Fruit fly (Drosophila melanogaster) whole organism, wandering third instar larva: ENCODE data around the gene sbr.

Experiments
- CG32264 ChIP-seq: fragments of 200-800 bp; sonication (Bioruptor generic); optimal IDR thresholded peaks from 2 replicates; lab custom pipeline; 2016; ENCODE audit warnings: missing biosample characterization, missing genetic modification characterization
- Hr78 ChIP-seq: fragments of >200 bp; optimal IDR thresholded peaks from 2 replicates; lab custom pipeline; 2017; ENCODE audit warnings: missing biosample characterization, missing genetic modification characterization
- OdsH ChIP-seq: fragments of 200-800 bp; sonication (Bioruptor generic); optimal IDR thresholded peaks from 2 replicates; lab custom pipeline; 2016; ENCODE audit warnings: missing biosample characterization, mild to moderate bottlenecking, missing genetic modification characterization
- Sp1 ChIP-seq: fragments of 200-800 bp; sonication (Bioruptor generic); optimal IDR thresholded peaks from 3 replicates; lab custom pipeline; 2019; ENCODE audit warnings: missing biosample characterization, mild to moderate bottlenecking, missing genetic modification characterization, moderate library complexity
- br ChIP-seq: fragments of 200-800 bp; sonication (Bioruptor generic); optimal IDR thresholded peaks from 2 replicates; lab custom pipeline; 2016; ENCODE audit warnings: missing biosample characterization, missing genetic modification characterization
- dsf ChIP-seq: sonication (Bioruptor generic); optimal IDR thresholded peaks from 2 replicates; lab custom pipeline; 2016; ENCODE audit warnings: missing biosample characterization, missing genetic modification characterization, borderline replicate concordance
- fru ChIP-seq: fragments of 200-800 bp; sonication (Bioruptor generic); optimal IDR thresholded peaks from 3 replicates; lab custom pipeline; 2016; ENCODE audit warnings: missing biosample characterization, mild to moderate bottlenecking, missing genetic modification characterization
- h ChIP-seq: fragments of 200-800 bp; sonication (Bioruptor generic); optimal IDR thresholded peaks from 3 replicates; lab custom pipeline; 2016; ENCODE audit warnings: missing biosample characterization, mild to moderate bottlenecking, missing genetic modification characterization
- jim ChIP-seq: fragments of 175-275, 200-325 bp; sonication (Bioruptor generic); optimal IDR thresholded peaks from 2 replicates; lab custom pipeline; 2016; ENCODE audit warnings: missing biosample characterization, mild to moderate bottlenecking, missing genetic modification characterization
- psq ChIP-seq: fragments of 200-800 bp; sonication (Bioruptor generic); optimal IDR thresholded peaks from 3 replicates; lab custom pipeline; 2017; ENCODE audit warnings: missing biosample characterization, mild to moderate bottlenecking, missing genetic modification characterization, moderate library complexity

DNA sequence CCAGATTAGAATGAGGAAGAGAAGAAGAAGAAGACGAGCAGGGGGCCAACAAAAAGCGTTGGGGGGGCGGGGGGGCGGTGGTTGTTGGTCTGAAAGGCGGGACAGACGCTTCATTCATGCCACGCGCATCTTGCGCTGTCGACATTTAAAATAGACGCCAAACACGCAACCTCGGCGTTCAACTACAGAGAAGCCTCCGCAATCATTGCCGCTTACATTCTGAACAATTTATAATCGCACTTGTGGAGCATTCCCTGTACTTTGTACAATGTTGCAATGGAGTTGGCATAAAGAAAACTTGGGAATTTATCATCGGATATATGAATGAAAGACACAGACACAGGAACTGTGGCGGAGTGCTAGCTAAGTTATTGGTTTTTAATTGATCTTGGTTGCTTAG is 26.2 kb downstream of the sbr start:
- no peak for TF ChIP-seq br
- no peak for TF ChIP-seq psq
- TF ChIP-seq h (GFP tag; lab: Kevin White, UChicago): no peak
- no peak for TF ChIP-seq fru (GFP tag; lab: Kevin White, UChicago)
- no peak for TF ChIP-seq dsf (GFP tag; lab: Kevin White, UChicago)
- no peak for TF ChIP-seq CG32264 (GFP tag; lab: Kevin White, UChicago)
- TF ChIP-seq Hr78 (GFP tag; lab: Kevin White, UChicago): no peak
- no peak for TF ChIP-seq OdsH
- TF ChIP-seq jim (GFP tag; lab: Kevin White, UChicago): no peak
- TF ChIP-seq Sp1 (GFP tag; lab: Kevin White, UChicago): no peak
